Worm (Caenorhabditis elegans): Measurements from ENCODE around the gene znf-622.

DNA sequence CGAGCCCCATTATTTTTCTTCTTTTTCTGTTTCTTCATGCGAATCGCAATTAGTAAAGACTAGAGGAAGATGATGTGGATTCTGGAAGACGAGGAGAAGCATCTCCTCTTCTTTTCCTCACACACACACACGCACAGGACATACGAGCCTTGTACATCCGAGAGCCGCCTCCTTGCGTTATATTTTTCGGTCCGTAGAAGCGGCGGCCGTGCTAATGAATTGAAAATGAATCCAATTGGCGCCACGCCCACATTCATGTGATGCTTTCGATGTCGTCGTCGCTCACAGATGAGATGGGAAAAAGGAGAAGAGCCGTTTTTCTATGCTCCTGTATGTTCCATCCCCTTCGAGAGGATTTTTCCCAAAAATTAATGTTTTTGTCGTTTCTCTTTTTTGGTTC is 30.0 kb upstream of the znf-622 start:
- TF ChIP-seq R02D3.7 (tag; optimal IDR thresholded peaks at IDR 0.05) (no peak), ztf-4 (tag; optimal IDR thresholded peaks at IDR 0.05) (no peak), unc-62 (GFP tag; optimal IDR thresholded peaks at IDR 0.05) (no peak), blmp-1 (tag; optimal IDR thresholded peaks at IDR 0.05; ENCODE audit: insufficient read depth) (no peak), nhr-237 (tag; optimal IDR thresholded peaks at IDR 0.05) (no peak), lin-39 (tag; optimal IDR thresholded peaks at IDR 0.05) (no peak), lin-13 (GFP tag; optimal IDR thresholded peaks at IDR 0.05) (no peak)

Measured in whole organism, L2 larva.